Fruit fly (Drosophila melanogaster) S2 (cell line): ENCODE measurements around the gene CG14742.

Experiments used
- CG8478 ChIP-seq: fragments of >200 bp; optimal IDR thresholded peaks from 2 replicates; lab custom pipeline; 2018
- CTCF ChIP-seq, 2 experiments: fragments of >200 bp; optimal IDR thresholded peaks; 2 replicates each; lab custom pipeline; 2018

Gene CG14742

DNA sequence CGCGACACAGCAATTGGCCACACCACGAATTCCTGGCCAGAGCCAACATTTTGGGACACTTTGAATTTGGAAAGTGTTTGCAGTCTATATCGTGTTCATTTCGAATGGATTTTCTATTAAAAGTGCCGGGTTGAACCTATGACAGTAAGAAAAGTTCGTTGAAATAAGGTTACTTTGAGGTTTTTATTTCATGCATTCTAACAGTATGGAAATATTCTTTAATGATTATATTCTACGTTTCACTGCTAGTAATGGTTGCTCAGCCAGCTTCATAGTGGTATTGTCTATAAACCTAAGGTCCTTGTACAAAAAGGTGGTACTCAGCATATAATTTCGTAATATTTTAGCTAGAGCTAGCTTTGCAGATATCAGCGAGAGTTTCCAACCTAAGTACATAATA is 18.3 kb downstream of the CG14742 start, which contains the start of gene Pglym87:
TSS of gene Pglym87 (minus strand) at position 101 of the 400 bp plus-strand sequence.
- TF ChIP-seq CTCF (optimal IDR thresholded peaks at IDR 0.05; lab: Kevin White, UChicago): no peak
- TF ChIP-seq CG8478 (lab: Kevin White, UChicago): no peak

DNA sequence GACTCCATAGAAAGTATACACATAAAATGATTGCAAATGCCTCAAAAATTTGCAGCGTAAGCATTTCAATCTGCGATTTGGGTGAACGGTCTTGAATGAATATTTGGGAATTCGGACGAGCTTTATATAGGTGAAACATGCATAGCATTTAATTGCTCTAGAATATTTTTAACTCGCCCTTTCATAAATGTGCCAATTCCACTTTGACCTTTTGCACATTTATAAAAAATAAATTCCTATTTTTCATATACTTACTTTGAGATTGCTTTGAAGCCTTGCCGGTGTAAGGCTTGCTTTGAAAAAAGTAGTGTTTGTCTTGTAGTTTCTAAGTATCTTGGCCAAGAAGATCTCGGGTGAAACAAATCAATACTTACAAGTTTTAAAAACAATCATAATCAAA is 20.3 kb downstream of the CG14742 start, which contains the start of gene Cyp313a5:
TSS of gene Cyp313a5 (minus strand) at position 101 of the 400 bp plus-strand sequence.
- TF ChIP-seq CTCF (optimal IDR thresholded peaks at IDR 0.05; lab: Kevin White, UChicago) (no peak), CG8478 (lab: Kevin White, UChicago) (no peak)

dm6 chr3R:12236804-12237203 is 22.5 kb downstream of the CG14742 start, which contains the start of gene Cyp313a2:
Cyp313a2 (minus strand) TSS chr3R:12236904.
- TF ChIP-seq CG8478 (lab: Kevin White, UChicago): no peak
- no peak for TF ChIP-seq CTCF (optimal IDR thresholded peaks at IDR 0.05; lab: Kevin White, UChicago)

DNA sequence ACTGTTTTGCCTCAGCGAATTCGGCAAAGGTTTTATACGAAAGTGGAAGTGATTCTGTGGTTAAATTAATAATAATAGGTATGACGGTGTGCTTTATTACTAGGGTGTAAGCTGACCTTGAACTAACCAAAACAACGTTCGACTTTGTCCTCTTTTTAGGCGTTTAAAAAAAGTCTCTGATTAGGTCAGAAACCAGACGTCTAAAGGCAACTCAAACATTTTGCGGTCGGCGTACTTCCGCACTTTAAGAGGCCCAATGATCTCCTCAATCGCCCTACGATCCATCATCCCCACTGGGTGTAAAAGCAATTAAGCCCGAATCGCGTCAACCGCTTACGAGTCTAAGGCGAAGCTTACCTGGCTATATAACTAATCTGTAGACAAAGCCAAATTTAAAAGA is 24.9 kb downstream of the CG14742 start, which contains the start of gene Cyp313a3:
TSS of gene Cyp313a3 (minus strand) at position 101 of the 400 bp plus-strand sequence.
- no peak for TF ChIP-seq CG8478 (lab: Kevin White, UChicago)
- TF ChIP-seq CTCF (optimal IDR thresholded peaks at IDR 0.05; lab: Kevin White, UChicago): no peak

DNA sequence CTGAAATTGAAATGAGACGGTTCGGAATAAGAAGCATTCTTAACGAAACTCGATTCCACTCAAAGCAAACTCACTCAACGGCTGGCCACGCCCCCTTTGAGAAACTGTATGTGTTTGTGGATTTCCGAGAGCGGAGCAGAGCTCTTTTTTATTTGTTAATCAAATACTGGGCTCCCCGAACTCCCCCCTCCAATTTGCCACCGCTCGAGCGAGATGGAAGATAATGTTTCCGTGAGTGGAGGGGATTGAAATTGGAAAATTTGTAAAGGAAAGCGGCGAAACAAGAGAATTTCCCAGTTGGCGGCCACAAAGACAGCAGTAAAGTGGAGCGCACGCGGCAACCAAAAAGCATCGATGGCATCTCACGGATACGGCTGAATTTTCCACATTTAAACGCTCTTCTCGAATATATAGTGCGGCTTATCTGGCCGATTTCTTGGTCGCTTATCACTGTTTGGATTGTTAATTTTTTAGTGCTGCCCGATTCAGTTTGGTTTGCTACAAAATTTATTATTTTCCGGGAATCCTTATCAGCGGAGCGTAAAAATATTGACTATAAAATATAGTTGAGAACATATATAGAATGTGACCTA is 30.3 kb downstream of the CG14742 start:
- TF ChIP-seq CG8478 (lab: Kevin White, UChicago): no peak
- no peak for TF ChIP-seq CTCF (optimal IDR thresholded peaks at IDR 0.05; lab: Kevin White, UChicago)

- TF ChIP-seq CTCF (optimal IDR thresholded peaks at IDR 0.05; lab: Kevin White, UChicago) (peak in 1 of 2 experiments; percentile 2), CG8478 (lab: Kevin White, UChicago) (no peak)
These were observed 33.9 kb downstream of the CG14742 start for dm6 chr3R:12248243-12248642.

dm6 chr3R:12250204-12250603 is 35.9 kb downstream of the CG14742 start:
- TF ChIP-seq CTCF (optimal IDR thresholded peaks at IDR 0.05; lab: Kevin White, UChicago): no peak
- TF ChIP-seq CG8478 (lab: Kevin White, UChicago): no peak

DNA sequence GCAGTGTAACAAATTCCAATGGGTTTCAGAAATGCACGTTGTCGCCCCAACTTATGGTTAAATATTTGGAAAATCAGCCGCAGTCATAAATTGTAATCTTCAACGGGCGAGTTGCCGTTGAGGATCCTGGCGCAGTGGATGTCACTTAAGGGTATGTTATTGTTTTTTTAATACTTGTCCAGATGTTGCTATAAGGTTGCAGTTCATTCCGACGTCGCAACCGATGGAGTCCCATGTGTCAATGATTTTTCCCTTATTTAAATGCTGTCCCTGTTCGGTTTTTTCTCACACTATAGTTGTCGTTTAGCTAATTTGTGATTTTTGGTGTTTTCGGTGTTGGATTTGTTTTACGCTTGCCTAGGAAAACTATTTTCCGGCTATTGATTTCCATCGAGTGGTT is 37.2 kb downstream of the CG14742 start:
- TF ChIP-seq CTCF (optimal IDR thresholded peaks at IDR 0.05; lab: Kevin White, UChicago): no peak
- no peak for TF ChIP-seq CG8478 (lab: Kevin White, UChicago)

DNA sequence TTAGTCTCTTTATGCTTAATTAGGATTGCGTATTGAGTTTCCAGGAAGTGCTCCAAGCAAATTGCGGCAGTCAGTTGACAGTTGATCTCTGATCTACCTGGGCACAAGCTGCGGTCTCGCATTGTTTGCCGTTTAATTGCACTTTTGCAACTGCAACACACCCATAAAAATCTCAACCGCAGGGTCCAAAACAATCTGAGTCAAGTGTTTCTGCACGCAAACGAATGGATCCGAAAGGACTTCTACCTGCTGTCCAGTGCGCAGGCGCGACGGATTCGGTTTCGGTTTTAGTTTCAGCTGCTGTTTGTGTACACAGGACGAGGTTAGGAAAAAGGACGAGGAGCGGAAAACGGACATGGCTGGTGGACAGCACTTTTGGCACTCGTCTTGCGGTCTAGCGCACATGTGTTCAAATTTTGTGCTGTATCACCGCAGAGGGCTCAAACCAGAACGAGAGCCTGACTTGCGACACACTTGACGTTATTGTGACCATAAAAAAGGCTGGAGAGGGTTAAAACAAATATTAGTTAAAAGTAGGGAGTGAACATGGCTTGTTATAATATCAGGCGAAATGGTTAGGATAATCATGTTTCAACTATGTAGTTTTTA is 38.3 kb downstream of the CG14742 start:
- TF ChIP-seq CTCF (optimal IDR thresholded peaks at IDR 0.05; lab: Kevin White, UChicago): no peak
- no peak for TF ChIP-seq CG8478 (lab: Kevin White, UChicago)

DNA sequence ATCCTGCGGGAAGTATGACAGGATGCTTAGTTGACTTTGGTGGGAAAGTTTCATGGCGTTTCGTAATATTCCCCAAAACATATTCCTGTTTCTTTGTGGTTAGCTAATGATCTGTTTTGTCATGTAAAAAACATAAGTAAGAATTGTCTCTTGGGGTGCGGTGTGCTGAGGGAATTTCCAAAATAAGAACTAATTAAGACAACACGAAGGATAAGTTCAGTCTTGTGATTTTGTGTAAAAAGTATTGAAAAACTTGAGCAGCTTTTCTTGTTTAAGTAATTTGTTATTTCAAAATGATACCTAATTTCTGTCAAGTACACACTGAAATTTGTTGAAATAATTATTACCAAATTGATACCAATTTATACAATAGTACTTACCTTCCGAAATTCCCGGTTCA is 39.6 kb downstream of the CG14742 start, which contains the start of gene CG3942:
TSS of gene CG3942 (plus strand) at position 301 of the 400 bp plus-strand sequence.
- TF ChIP-seq CG8478 (lab: Kevin White, UChicago) (no peak), CTCF (optimal IDR thresholded peaks at IDR 0.05; lab: Kevin White, UChicago) (no peak)

- TF ChIP-seq CTCF (optimal IDR thresholded peaks at IDR 0.05; lab: Kevin White, UChicago): no peak
- TF ChIP-seq CG8478 (lab: Kevin White, UChicago): no peak
These were observed 44.1 kb downstream of the CG14742 start, which contains the start of the genes CG44037 and svp for dm6 chr3R:12258437-12258836. CG44037 (plus strand) TSS chr3R:12258737. svp (plus strand) TSS chr3R:12258737.

DNA sequence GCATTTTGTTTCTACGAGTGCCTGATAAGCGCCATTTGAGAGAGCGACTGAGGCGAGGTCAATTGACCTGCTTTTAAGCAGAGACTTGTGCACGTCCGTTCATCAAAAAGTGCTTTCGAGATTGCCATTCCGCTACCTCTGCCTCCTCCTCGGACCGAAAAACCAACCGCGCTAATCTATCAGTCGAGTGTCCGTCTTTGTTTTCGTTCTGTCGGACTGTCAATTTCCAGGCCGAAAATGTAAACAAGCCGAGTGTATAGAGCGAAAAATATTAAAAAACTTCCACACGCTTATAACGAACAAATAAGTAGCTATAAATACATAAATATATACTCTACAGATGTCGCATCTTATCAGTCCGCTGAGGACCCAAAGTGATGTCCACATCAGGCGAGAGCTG is 44.7 kb downstream of the CG14742 start:
- TF ChIP-seq CG8478 (lab: Kevin White, UChicago) (no peak), CTCF (optimal IDR thresholded peaks at IDR 0.05; lab: Kevin White, UChicago) (no peak)

- TF ChIP-seq CG8478 (lab: Kevin White, UChicago): no peak
- no peak for TF ChIP-seq CTCF (optimal IDR thresholded peaks at IDR 0.05; lab: Kevin White, UChicago)
These were observed 45.5 kb downstream of the CG14742 start for dm6 chr3R:12259819-12260218.

dm6 chr3R:12260669-12261068 is 46.4 kb downstream of the CG14742 start, which contains the start of gene CG44038:
CG44038 (plus strand) TSS chr3R:12260969.
- TF ChIP-seq CTCF (optimal IDR thresholded peaks at IDR 0.05; lab: Kevin White, UChicago) (no peak), CG8478 (lab: Kevin White, UChicago) (no peak)
